Worm (Caenorhabditis elegans) whole organism, L4/young adult: ENCODE results near the gene pix-1.

Experiments
- W03F9.2 ChIP-seq: fragments of 150-350 bp; optimal IDR thresholded peaks from 2 replicates; lab custom pipeline; 2014; ENCODE audit warnings: missing biosample characterization, missing genetic modification characterization
- dao-5 ChIP-seq: sonication (generic microtip); optimal IDR thresholded peaks from 2 replicates; lab custom pipeline; 2016; ENCODE audit warnings: missing genotype, missing genetic modification characterization, moderate library complexity, missing compliant biosample characterization
- him-1 ChIP-seq: sonication (generic microtip); optimal IDR thresholded peaks from 2 replicates; lab custom pipeline; 2016; ENCODE audit warnings: missing genotype, missing genetic modification reagents, missing genetic modification characterization, missing compliant biosample characterization

DNA sequence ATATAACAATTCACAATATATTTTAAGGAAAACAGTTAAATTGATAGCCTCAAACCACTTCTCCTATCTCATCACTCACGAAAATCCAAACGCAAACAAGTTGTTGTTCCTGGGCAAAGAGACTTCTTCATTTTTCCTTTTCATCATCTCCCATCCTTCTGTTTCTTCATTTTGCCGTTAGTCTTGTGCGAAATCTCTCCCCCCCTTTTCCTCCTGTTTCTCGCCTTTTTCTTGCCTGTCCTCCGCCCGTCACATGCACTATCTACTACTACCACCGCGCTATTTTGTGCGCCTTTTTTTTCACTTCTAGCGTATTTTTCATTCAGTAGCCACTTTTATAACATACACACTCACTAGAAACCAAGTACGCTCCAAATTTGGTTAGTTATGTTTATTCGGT is 27.4 kb downstream of the pix-1 start:
- no peak for TF ChIP-seq dao-5
- peak; percentile 3 for TF ChIP-seq him-1 (tag; lab: Kevin White, UChicago)
- TF ChIP-seq W03F9.2 (tag; lab: Kevin White, UChicago): no peak
